Worm (Caenorhabditis elegans) whole organism, dauer: ENCODE measurements around the gene ric-8.
"Not testable (repeated sequence)": the region's sequence is repeated elsewhere in the genome, so short reads cannot be mapped to it uniquely, and the experiment has no call there.

Experiments
- unc-62 ChIP-seq: sonication (generic microtip); optimal IDR thresholded peaks from 2 replicates; lab custom pipeline; 2017; ENCODE audit warnings: missing biosample characterization, missing genetic modification reagents, missing genetic modification characterization

ric-8 gene

ce11 chrIV:2674915-2675314 is 32.1 kb downstream of the ric-8 start, which contains the start of gene gpx-4:
Gene gpx-4, minus strand, starts transcription at chrIV:2675015.
- not testable (repeated sequence) for TF ChIP-seq unc-62 (GFP tag; lab: Kevin White, UChicago)

ce11 chrIV:2676281-2676680 is 33.5 kb downstream of the ric-8 start, which contains the start of gene Y94H6A.3:
Gene Y94H6A.3, plus strand, starts transcription at chrIV:2676512.
- TF ChIP-seq unc-62 (GFP tag; lab: Kevin White, UChicago), result no peak

- TF ChIP-seq unc-62 (GFP tag; lab: Kevin White, UChicago), result no peak
Measured at ce11 chrIV:2677687-2678086, 34.9 kb downstream of the ric-8 start.

- TF ChIP-seq unc-62 (GFP tag; lab: Kevin White, UChicago), result no peak
Measured at ce11 chrIV:2678152-2678551, 35.4 kb downstream of the ric-8 start.

- TF ChIP-seq unc-62 (GFP tag; lab: Kevin White, UChicago), result no peak
Measured at ce11 chrIV:2680281-2680680, 37.5 kb downstream of the ric-8 start.

- no peak for TF ChIP-seq unc-62 (GFP tag; lab: Kevin White, UChicago)
Measured at ce11 chrIV:2688716-2689307, 46.0 kb downstream of the ric-8 start, which contains the start of gene egrh-3. Gene egrh-3, minus strand, starts transcription at chrIV:2688766.
